Worm (Caenorhabditis elegans) whole organism, dauer: ENCODE data around the gene C07A9.10.

ENCODE experiments used
- unc-62 ChIP-seq: sonication (generic microtip); optimal IDR thresholded peaks from 2 replicates; lab custom pipeline; 2017; ENCODE audit warnings: missing biosample characterization, missing genetic modification reagents, missing genetic modification characterization

Gene C07A9.10

DNA sequence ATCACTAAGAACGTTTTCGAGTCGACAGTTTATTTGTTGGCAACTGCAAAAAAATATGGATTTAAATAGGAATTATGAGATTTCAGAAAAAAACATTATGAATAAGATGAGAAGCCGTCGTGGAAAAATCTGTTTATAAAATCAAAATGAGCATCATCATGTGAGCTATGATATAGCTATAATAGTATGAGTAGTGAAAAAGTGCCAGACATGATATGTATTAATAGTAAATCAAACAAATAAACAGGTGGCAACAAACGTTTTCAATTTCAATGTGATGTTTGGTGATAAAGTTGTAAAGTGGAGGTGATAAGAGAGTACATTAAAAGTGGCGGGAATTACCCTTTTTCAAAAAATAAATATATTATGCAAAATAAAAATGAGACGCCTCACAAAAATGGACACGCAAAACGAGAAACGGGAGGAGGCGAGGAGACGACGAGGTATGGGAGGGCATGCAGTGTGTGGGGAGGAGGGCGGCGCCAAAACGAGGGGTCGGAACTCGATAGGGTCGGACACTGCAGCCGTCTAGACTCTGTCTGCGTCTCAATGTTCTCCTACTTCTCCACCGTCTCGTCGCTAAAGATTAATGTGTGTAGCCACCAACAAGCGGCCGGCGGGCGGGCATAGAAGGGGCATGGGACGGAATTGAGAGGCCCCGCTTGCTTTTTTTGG lies 18.1 kb downstream of the C07A9.10 start, which contains the start of gene C07A9.9:
TSS of gene C07A9.9 (minus strand) at position 51 of the 675 bp plus-strand sequence.
- no peak for TF ChIP-seq unc-62 (GFP tag; lab: Kevin White, UChicago)

DNA sequence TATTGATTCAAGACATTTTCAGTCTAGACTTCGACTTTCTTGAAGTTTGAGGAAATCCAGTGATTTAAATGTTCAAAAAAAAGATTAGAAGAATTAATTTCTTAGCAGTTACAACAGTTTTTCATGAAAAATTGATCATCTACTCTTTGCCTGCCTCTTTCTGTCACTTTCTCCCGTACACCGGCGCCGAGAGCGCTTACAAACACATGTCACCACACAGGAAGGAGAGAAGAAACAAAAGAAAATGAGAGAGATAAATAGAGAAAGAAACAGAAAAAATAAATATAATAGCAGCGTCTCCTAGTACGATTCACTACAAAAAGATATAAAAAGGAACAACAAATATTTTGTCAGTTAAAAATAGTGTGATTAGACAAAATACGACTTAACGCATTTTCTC lies 19.2 kb downstream of the C07A9.10 start:
- TF ChIP-seq unc-62 (GFP tag; lab: Kevin White, UChicago), result no peak

DNA sequence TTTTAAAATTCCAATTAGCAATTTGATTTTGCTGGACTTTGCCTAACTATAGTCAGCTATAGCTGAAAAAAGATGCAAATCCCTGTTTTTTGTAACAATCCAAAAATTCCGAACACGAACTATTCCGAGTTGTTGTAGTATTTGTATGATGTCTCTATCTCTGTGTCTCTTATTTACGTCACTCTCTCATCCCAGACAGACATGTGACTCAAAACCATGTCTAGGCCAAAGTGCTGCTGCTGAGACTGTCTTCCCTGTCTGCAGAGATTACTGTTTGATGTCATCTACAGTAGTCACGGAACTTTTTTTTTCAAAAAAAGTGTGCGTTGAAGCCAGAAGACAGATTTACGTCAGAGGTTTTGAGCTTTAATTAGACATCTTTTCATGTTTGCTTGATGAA lies 19.6 kb downstream of the C07A9.10 start:
- no peak for TF ChIP-seq unc-62 (GFP tag; lab: Kevin White, UChicago)

DNA sequence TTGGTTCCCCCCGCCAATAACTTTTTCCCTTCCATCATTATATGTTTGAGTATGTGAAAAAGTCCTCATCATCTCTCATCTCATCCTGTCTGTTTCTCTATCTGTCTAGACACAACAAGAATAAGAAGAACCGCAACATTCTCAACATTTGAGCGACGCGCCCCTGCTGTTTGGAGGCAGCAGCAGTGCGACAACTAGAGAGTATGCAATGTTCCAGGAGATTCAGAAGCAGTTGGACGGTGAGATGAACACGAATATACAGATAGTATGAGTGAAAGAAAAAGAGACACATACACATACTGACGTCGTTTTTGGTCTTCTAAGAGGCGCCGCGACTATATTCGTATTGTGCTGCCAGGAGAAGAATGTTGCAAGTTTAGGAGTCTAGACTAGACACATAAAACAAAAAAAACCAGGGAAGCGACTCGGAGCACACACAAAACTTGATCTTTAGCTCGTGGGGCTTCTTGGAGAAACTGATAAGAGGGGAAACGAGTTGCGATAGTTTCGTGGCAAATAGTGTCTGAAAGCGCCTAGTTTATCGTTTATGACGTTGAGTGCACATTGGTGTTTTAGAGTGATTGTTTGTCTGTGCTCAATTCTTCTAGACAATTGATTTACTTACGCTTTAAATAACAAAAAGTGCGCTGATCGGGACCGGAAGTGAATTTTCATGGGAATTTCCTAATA lies 20.2 kb downstream of the C07A9.10 start:
- no peak for TF ChIP-seq unc-62 (GFP tag; lab: Kevin White, UChicago)

DNA sequence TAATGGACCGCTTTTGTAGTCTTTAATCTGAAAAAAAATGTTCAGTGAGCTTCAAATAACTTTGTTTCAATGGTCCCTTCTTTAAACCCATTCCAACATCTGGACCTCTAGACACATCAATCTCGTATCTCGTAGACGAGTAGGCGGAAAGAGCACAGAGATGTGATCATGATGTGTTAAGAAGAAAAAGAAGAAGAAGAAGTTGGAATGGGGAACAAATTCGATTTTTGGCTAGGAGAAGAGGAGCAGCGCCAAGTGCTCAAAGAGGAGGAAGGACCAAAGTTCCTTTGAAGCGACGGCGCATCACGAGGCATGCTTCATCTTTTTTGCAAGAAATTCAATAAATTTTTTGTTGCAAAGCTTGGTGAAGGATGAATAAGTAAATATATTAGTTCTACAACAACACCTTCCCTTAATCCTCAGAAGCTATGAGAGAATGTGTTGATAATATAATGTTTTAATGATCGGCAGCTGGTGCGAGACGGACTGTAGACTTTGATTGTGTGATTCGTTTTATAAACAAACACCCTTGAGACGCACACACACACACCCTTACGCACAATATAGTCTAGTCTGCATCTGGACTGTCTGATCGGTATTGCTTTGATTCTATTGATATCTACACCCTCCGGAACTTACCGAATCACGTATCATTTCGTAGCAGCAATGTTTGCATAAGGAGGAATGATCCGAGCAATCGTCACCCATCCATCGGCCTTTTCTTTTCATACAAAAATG lies 21.2 kb downstream of the C07A9.10 start:
- TF ChIP-seq unc-62 (GFP tag; lab: Kevin White, UChicago), result no peak

DNA sequence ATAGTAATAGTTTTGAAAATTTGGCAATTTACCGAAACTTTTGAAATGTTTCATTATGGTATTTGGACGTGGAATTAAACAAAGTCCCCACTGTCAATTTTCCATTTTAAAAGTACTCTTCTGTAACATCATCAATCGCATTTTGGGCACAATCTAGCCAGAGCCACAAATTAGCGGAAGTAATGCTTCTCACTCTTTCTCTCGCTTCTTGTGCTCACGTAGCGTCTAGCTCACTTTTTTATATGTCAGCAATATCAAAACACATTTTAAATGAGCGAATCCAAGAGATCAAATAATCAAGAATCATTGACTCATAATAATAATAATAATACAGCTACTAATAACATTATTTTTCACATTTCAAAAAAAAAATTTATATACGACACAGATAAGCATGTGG lies 21.9 kb downstream of the C07A9.10 start:
- TF ChIP-seq unc-62 (GFP tag; lab: Kevin White, UChicago), result no peak

DNA sequence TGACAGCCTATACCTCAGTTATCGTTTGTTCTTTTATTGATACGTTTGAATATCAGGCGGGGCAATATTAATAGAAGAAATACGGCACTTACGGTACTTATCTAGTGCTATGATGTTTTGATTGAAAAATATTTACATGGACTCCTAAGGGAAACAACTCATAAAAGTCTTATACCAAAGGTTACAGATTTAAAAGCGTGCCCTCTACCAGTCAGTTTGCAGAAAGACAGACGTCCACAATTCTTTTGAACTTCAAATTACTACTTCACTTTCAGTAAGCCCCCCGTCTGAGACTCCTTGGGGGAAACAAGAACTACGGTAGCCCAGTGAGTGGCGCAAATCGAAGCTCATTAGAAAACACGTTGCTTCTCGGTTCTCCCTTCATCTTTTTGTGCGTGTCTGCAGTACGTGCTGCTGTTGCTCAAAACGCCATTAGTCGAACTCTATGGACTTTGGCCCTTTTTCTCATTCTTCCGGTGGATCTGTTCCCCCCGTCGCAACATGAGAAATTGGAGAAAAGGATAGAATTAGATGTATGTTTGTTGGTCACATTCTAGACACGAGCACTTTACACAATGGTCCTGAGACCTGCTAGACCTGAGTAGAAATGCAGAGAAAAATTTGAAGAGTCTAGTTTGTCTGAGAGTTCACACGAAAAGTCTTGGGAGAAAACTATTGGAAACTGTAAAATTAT lies 23.4 kb downstream of the C07A9.10 start:
- TF ChIP-seq unc-62 (GFP tag; lab: Kevin White, UChicago), result no peak

DNA sequence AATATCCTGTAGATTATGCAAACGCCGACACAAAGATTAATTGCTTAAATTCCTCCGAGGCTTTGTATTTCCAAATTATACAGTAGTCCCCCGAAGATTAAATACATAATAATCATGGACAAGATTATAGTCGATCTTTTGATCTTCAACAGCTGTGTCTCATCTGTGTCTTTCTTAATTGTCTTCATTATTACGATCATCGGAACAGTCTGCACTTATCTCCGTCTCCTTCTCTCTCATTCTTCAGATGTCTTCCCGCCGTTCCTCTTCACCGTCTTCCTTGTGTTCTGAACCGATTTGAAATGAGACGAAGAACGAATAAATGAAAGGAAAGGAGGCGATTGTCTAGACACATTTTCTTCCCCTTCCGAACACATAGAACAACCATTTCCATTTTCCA lies 24.7 kb downstream of the C07A9.10 start:
- no peak for TF ChIP-seq unc-62 (GFP tag; lab: Kevin White, UChicago)

DNA sequence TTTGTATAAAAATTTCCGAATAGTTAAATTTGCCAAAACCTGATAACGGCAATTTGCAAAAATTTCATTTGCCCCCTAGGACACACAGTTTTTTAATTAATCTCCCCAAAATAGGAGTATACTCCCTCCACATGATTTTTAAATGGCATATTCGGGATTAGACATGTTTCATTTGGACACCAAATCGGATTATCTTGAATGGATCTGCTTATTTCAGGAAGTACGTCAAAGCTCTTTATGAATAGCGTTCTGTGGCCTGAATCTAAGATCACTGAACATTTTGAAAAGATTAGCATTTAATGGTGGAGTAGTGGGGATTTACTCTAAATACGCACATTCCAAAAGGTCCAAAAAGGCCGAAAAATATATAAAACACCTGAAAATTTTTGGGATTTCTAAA lies 27.3 kb downstream of the C07A9.10 start:
- TF ChIP-seq unc-62 (GFP tag; lab: Kevin White, UChicago), result no peak

DNA sequence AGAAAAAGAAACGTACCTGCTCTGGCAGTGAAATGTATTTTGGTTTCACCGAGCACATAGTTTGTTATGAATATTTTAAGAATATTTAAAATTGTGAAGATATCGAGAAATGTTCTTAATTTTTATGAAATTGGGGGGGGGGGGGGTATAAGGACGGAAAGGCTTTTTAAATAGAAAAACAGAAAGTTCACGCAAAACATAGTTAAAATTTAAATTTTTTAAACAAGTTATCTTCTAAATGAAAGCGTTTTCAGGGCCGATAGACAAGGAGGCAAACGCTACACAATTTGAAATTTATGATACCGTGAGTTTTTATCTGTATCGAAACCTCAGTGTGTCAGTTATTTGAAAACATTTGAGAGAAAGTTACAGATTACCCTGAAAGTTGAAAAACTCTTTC lies 30.1 kb downstream of the C07A9.10 start, which contains the start of gene C15H7.4:
TSS of gene C15H7.4 (minus strand) at position 101 of the 400 bp plus-strand sequence.
- no peak for TF ChIP-seq unc-62 (GFP tag; lab: Kevin White, UChicago)

DNA sequence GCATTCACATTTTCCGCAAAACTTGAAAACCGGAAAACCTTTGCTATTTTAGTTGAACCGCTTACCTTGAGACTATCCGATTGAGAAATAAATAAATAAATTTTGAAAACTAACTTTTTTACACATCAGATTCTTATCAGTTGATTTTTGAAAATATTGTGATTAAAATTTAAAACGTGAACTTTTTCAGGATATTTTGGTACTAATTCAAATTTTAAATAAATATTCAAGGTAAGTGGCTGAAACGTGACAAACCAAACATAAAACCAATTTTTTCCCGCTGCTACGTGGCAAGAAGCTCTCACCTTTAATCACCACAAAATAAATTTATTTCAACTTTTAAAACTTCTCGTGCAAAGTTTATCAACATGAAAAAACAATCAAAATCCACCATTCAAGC lies 34.0 kb downstream of the C07A9.10 start, which contains the start of gene C15H7.3:
TSS of gene C15H7.3 (minus strand) at position 101 of the 400 bp plus-strand sequence.
- TF ChIP-seq unc-62 (GFP tag; lab: Kevin White, UChicago), result no peak

DNA sequence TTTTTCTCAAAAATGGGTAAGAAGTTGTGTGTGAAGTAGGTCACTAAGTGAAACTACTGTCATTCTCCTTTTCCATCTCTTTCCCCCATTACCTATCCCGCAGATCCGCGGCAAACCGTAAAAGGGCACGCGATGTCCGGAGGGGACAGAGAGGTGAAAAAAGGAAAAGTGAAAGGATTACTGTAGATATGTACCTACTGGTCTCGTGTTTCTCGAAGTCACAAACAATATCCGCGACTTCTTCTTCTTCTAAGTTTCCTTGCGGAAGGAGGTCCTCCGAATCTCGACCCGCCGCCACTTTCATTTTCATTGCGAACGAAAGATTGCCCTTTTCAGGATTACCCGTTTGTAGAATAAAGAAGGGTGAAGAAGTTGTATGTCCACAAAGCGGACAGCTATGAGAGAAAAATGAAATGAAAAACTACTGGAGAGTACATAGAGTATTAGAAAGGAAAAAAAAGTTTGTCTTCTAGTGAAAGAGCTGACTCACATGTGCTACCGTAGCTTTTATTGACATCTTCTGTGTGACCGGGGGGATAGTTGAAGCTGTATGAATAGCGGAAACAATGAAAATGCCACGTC lies 39.3 kb downstream of the C07A9.10 start:
- no peak for TF ChIP-seq unc-62 (GFP tag; lab: Kevin White, UChicago)

DNA sequence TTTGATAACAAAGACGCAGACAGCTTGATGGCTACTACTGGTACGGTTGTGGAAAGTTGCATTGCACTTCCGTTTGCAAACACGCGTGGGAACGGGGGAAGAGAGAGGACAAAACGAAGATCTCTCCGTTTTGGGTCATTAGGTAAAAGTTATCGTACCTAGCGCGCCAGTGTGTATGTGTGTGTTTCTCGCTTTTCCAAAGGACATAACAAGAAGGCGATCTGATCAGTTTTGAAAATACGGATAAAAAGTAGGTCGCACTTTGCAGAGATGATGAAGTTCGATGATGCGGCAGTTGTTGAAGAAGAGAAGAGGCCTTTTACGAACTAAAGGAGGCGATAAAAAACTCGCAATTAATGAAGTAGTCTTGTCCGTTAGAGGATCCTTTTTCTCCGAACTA lies 40.8 kb downstream of the C07A9.10 start:
- no peak for TF ChIP-seq unc-62 (GFP tag; lab: Kevin White, UChicago)

DNA sequence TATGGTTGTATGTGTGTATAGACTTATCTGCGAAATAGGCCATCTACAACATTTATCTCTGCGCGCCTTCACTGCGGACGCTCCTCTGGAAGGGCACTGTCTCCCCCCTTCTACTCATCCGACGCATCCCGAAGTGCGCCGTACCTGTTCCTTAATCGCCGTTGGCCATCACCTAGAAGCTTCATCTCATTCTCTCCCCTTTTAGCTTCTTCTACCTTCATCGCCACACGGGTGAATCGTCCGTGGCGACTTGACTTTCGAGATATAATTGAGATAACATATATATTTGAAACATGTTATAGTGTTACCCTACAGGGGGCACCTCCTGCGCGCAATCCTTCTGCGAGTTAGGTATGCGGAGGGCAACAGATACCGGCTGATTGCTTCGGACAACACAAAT lies 43.7 kb downstream of the C07A9.10 start:
- TF ChIP-seq unc-62 (GFP tag; lab: Kevin White, UChicago), result no peak
